Fruit fly (Drosophila melanogaster) whole organism, prepupa: ENCODE results near the gene CG6432.

Experiments used
- CG10669 ChIP-seq: fragments of 200-800 bp; sonication (Bioruptor generic); optimal IDR thresholded peaks from 3 replicates; lab custom pipeline; 2018; ENCODE audit warnings: missing biosample characterization, mild to moderate bottlenecking, missing genetic modification characterization, moderate library complexity
- CG6808 ChIP-seq: fragments of 200-800 bp; sonication (Bioruptor generic); optimal IDR thresholded peaks from 3 replicates; lab custom pipeline; 2017; ENCODE audit warnings: missing biosample characterization, missing genetic modification characterization, mild to moderate bottlenecking, moderate library complexity, missing genetic modification reagents
- Met ChIP-seq: fragments of 200-800 bp; sonication (Bioruptor generic); optimal IDR thresholded peaks from 3 replicates; lab custom pipeline; 2016; ENCODE audit warnings: missing biosample characterization, missing genetic modification characterization
- fd85E ChIP-seq: fragments of 200-800 bp; sonication (Bioruptor generic); optimal IDR thresholded peaks from 3 replicates; lab custom pipeline; 2016; ENCODE audit warnings: missing biosample characterization, missing genetic modification characterization

dm6 chr3R:24319083-24319381 is 17.7 kb upstream of the CG6432 start:
- TF ChIP-seq CG6808 (no peak), fd85E (GFP tag; lab: Kevin White, UChicago) (no peak), Met (GFP tag; lab: Kevin White, UChicago) (no peak), CG10669 (GFP tag; lab: Kevin White, UChicago) (no peak)
